Fruit fly (Drosophila melanogaster) whole organism, embryonic: ENCODE results near the gene CG32106.

Experiments
- Bgb ChIP-seq: fragments of 200-800 bp; sonication (Bioruptor generic); IDR thresholded peaks from 2 replicates; pipeline ENCODE4 v1.3.6; 2022; ENCODE audit warnings: missing biosample characterization, missing genetic modification characterization; ENCODE audit not compliant: partially characterized antibody
- CG10147 ChIP-seq: fragments of 200-800 bp; sonication (Bioruptor generic); optimal IDR thresholded peaks from 2 replicates; lab custom pipeline; 2019; ENCODE audit warnings: missing biosample characterization, mild to moderate bottlenecking, missing genetic modification characterization, moderate library complexity
- CG10959 ChIP-seq: fragments of 200-800 bp; sonication (Bioruptor generic); IDR thresholded peaks from 2 replicates; pipeline ENCODE4 v1.3.6; 2022; ENCODE audit warnings: missing biosample characterization, missing genetic modification characterization
- CG11456 ChIP-seq: fragments of 200-800 bp; sonication (Bioruptor generic); IDR thresholded peaks from 3 replicates; pipeline ENCODE4 v1.3.6; 2022; ENCODE audit warnings: missing biosample characterization, missing genetic modification characterization
- CG14050 ChIP-seq: fragments of 200-800 bp; sonication (Bioruptor generic); IDR thresholded peaks from 3 replicates; pipeline ENCODE4 v1.3.6; 2022; ENCODE audit warnings: missing biosample characterization, missing genetic modification characterization
- CG14860 ChIP-seq: fragments of 200-800 bp; sonication (Bioruptor generic); IDR thresholded peaks from 3 replicates; pipeline ENCODE4 v1.3.6; 2022; ENCODE audit warnings: missing biosample characterization, missing genetic modification characterization; ENCODE audit not compliant: partially characterized antibody
- CG15514 ChIP-seq: fragments of 200-800 bp; sonication (Bioruptor generic); optimal IDR thresholded peaks from 3 replicates; lab custom pipeline; 2017; ENCODE audit warnings: missing biosample characterization, missing genetic modification characterization, mild to moderate bottlenecking, moderate library complexity, missing genetic modification reagents
- CG15601 ChIP-seq: fragments of 200-800 bp; sonication (Bioruptor generic); optimal IDR thresholded peaks from 3 replicates; lab custom pipeline; 2019; ENCODE audit warnings: missing biosample characterization, mild to moderate bottlenecking, missing genetic modification characterization, moderate library complexity
- CG16815 ChIP-seq: fragments of 200-800 bp; sonication (Bioruptor generic); optimal IDR thresholded peaks from 3 replicates; lab custom pipeline; 2017; ENCODE audit warnings: missing biosample characterization, mild to moderate bottlenecking, missing genetic modification characterization
- CG18619 ChIP-seq: fragments of 200-800 bp; sonication (Bioruptor generic); optimal IDR thresholded peaks from 3 replicates; lab custom pipeline; 2017; ENCODE audit warnings: missing biosample characterization, mild to moderate bottlenecking, missing genetic modification characterization
- CG2712 ChIP-seq: fragments of 200-800 bp; optimal IDR thresholded peaks from 3 replicates; lab custom pipeline; 2019; ENCODE audit warnings: missing biosample characterization, mild to moderate bottlenecking, missing genetic modification characterization, moderate library complexity
- CG32772 ChIP-seq: fragments of 200-800 bp; sonication (Bioruptor generic); IDR thresholded peaks from 2 replicates; pipeline ENCODE4 v1.3.6; 2022; ENCODE audit warnings: missing biosample characterization, missing genetic modification characterization
- CG6175 ChIP-seq: fragments of 200-800 bp; sonication (Bioruptor generic); IDR thresholded peaks from 3 replicates; pipeline ENCODE4 v1.3.6; 2022; ENCODE audit warnings: missing biosample characterization, missing genetic modification characterization
- CG6654 ChIP-seq: fragments of 200-800 bp; sonication (Bioruptor generic); optimal IDR thresholded peaks from 2 replicates; lab custom pipeline; 2017; ENCODE audit warnings: missing biosample characterization, mild to moderate bottlenecking, missing genetic modification characterization
- CG7786 ChIP-seq: fragments of 200-800 bp; sonication (Bioruptor generic); optimal IDR thresholded peaks from 2 replicates; lab custom pipeline; 2016; ENCODE audit warnings: missing biosample characterization, missing genetic modification characterization
- CG9727 ChIP-seq: fragments of 200-800 bp; sonication (Bioruptor generic); optimal IDR thresholded peaks from 3 replicates; lab custom pipeline; 2017; ENCODE audit warnings: missing biosample characterization, mild to moderate bottlenecking, missing genetic modification characterization
- H2.0 ChIP-seq: fragments of 200-800 bp; sonication (Bioruptor generic); IDR thresholded peaks from 2 replicates; pipeline ENCODE4 v1.3.6; 2022; ENCODE audit warnings: missing biosample characterization, missing genetic modification characterization
- Hr3 ChIP-seq: fragments of 200-800 bp; sonication (Bioruptor generic); optimal IDR thresholded peaks from 3 replicates; lab custom pipeline; 2016; ENCODE audit warnings: missing biosample characterization, missing genetic modification characterization
- Hsf ChIP-seq: fragments of 200-800 bp; sonication (Bioruptor generic); optimal IDR thresholded peaks from 3 replicates; lab custom pipeline; 2016; ENCODE audit warnings: missing biosample characterization, missing genetic modification characterization
- Nf-YB ChIP-seq: fragments of 200-800 bp; sonication (Bioruptor generic); optimal IDR thresholded peaks from 3 replicates; lab custom pipeline; 2019; ENCODE audit warnings: missing biosample characterization, mild to moderate bottlenecking, missing genetic modification characterization, moderate library complexity
- PHDP ChIP-seq: fragments of 200-800 bp; sonication (Bioruptor generic); optimal IDR thresholded peaks from 3 replicates; lab custom pipeline; 2018; ENCODE audit warnings: missing biosample characterization, mild to moderate bottlenecking, missing genetic modification characterization, moderate library complexity
- Pdp1 ChIP-seq, 2 experiments: fragments of 200-800 bp; sonication (Bioruptor generic); optimal IDR thresholded peaks; 3 replicates each; lab custom pipeline; 2016; ENCODE audit warnings: missing biosample characterization in 2 of 2, missing genetic modification characterization in 2 of 2, mild to moderate bottlenecking in 1 of 2, moderate library complexity in 1 of 2
- Rfx ChIP-seq: fragments of 200-800 bp; sonication (Bioruptor generic); IDR thresholded peaks from 2 replicates; pipeline ENCODE4 v1.3.6; 2022; ENCODE audit warnings: missing biosample characterization, missing genetic modification characterization
- Scr ChIP-seq: fragments of 200-800 bp; sonication (Bioruptor generic); IDR thresholded peaks from 2 replicates; pipeline ENCODE4 v1.3.6; 2022; ENCODE audit warnings: missing biosample characterization, missing genetic modification characterization; ENCODE audit not compliant: partially characterized antibody
- Sin3A ChIP-seq: fragments of >200 bp; optimal IDR thresholded peaks from 2 replicates; lab custom pipeline; 2018
- Xbp1 ChIP-seq: fragments of 200-800 bp; sonication (Bioruptor generic); optimal IDR thresholded peaks from 3 replicates; lab custom pipeline; 2016; ENCODE audit warnings: missing biosample characterization, mild to moderate bottlenecking, missing genetic modification characterization
- ab ChIP-seq: fragments of 200-800 bp; sonication (Bioruptor generic); optimal IDR thresholded peaks from 2 replicates; lab custom pipeline; 2016; ENCODE audit warnings: missing biosample characterization, missing genetic modification characterization
- ap ChIP-seq: fragments of 200-800 bp; sonication (Bioruptor generic); IDR thresholded peaks from 2 replicates; pipeline ENCODE4 v1.3.6; 2022; ENCODE audit warnings: missing biosample characterization, missing genetic modification characterization
- ash1 ChIP-seq: fragments of 200-800 bp; sonication (Bioruptor generic); optimal IDR thresholded peaks from 2 replicates; lab custom pipeline; 2018; ENCODE audit warnings: missing biosample characterization, mild to moderate bottlenecking, missing genetic modification characterization
- chn ChIP-seq: fragments of 200-800 bp; sonication (Bioruptor generic); optimal IDR thresholded peaks from 2 replicates; lab custom pipeline; 2016; ENCODE audit warnings: missing biosample characterization, missing genetic modification characterization
- corto ChIP-seq: fragments of 200-800 bp; sonication (Bioruptor generic); optimal IDR thresholded peaks from 2 replicates; lab custom pipeline; 2016; ENCODE audit warnings: missing biosample characterization, mild to moderate bottlenecking, missing genetic modification characterization, moderate library complexity
- crol ChIP-seq: fragments of 200-800 bp; sonication (Bioruptor generic); IDR thresholded peaks from 2 replicates; pipeline ENCODE4 v1.3.6; 2022; ENCODE audit warnings: missing biosample characterization, missing genetic modification characterization
- dm ChIP-seq: fragments of 200-800 bp; sonication (Bioruptor generic); optimal IDR thresholded peaks from 3 replicates; lab custom pipeline; 2016; ENCODE audit warnings: missing biosample characterization, missing genetic modification characterization
- dmrt11E ChIP-seq: fragments of 200-800 bp; sonication (Bioruptor generic); optimal IDR thresholded peaks from 3 replicates; lab custom pipeline; 2018; ENCODE audit warnings: missing biosample characterization, mild to moderate bottlenecking, missing genetic modification characterization, moderate library complexity
- emc ChIP-seq: fragments of 200-800 bp; sonication (Bioruptor generic); optimal IDR thresholded peaks from 2 replicates; lab custom pipeline; 2016; ENCODE audit warnings: missing biosample characterization, missing genetic modification characterization
- gce ChIP-seq: fragments of 200-800 bp; sonication (Bioruptor generic); IDR thresholded peaks from 3 replicates; pipeline ENCODE4 v1.3.6; 2022; ENCODE audit warnings: missing biosample characterization, missing genetic modification characterization
- ham ChIP-seq: fragments of 200-800 bp; sonication (Bioruptor generic); IDR thresholded peaks from 2 replicates; pipeline ENCODE4 v1.3.6; 2022; ENCODE audit warnings: missing biosample characterization, missing genetic modification characterization
- hth ChIP-seq: fragments of >200 bp; optimal IDR thresholded peaks from 2 replicates; lab custom pipeline; 2017; ENCODE audit warnings: inconsistent platforms
- jumu ChIP-seq: fragments of 200-800 bp; sonication (Bioruptor generic); optimal IDR thresholded peaks from 3 replicates; lab custom pipeline; 2016; ENCODE audit warnings: missing biosample characterization, missing genetic modification characterization
- lov ChIP-seq, 2 experiments: fragments of 200-800 bp in 1 of 2; fragments of >200 bp in 1 of 2; sonication (Bioruptor generic) in 1 of 2; IDR thresholded peaks in 1 of 2; optimal IDR thresholded peaks in 1 of 2; 2 replicates in 1 of 2; 3 replicates in 1 of 2; pipeline versions ENCODE4 v1.3.6 to Lab custom; 2017 to 2022; ENCODE audit warnings: missing biosample characterization in 1 of 2, missing genetic modification characterization in 1 of 2
- nerfin-2 ChIP-seq: fragments of 200-800 bp; sonication (Bioruptor generic); IDR thresholded peaks from 2 replicates; pipeline ENCODE4 v1.3.6; 2022; ENCODE audit warnings: missing biosample characterization, missing genetic modification characterization; ENCODE audit not compliant: partially characterized antibody
- org-1 ChIP-seq: fragments of 200-800 bp; sonication (Bioruptor generic); optimal IDR thresholded peaks from 2 replicates; lab custom pipeline; 2017; ENCODE audit warnings: missing biosample characterization, missing genetic modification characterization
- pum ChIP-seq: fragments of 200-800 bp; sonication (Bioruptor generic); optimal IDR thresholded peaks from 2 replicates; lab custom pipeline; 2016; ENCODE audit warnings: missing biosample characterization, missing genetic modification characterization
- repo ChIP-seq: fragments of 200-800 bp; sonication (Bioruptor generic); optimal IDR thresholded peaks from 2 replicates; lab custom pipeline; 2016; ENCODE audit warnings: missing biosample characterization, missing genetic modification characterization
- sens ChIP-seq: fragments of 200-800 bp; sonication (Bioruptor generic); peaks from one replicate; lab custom pipeline; 2016; ENCODE audit warnings: missing biosample characterization, missing genetic modification characterization
- sna ChIP-seq: fragments of 200-800 bp; sonication (Bioruptor generic); IDR thresholded peaks from 2 replicates; pipeline ENCODE4 v1.3.6; 2022; ENCODE audit warnings: missing biosample characterization, missing genetic modification characterization; ENCODE audit not compliant: partially characterized antibody
- tx ChIP-seq: fragments of 200-800 bp; sonication (Bioruptor generic); optimal IDR thresholded peaks from 2 replicates; lab custom pipeline; 2016; ENCODE audit warnings: missing biosample characterization, missing genetic modification characterization
- unpg ChIP-seq: fragments of 200-800 bp; sonication (Bioruptor generic); optimal IDR thresholded peaks from 3 replicates; lab custom pipeline; 2018; ENCODE audit warnings: missing biosample characterization, mild to moderate bottlenecking, missing genetic modification characterization, moderate library complexity
- vfl ChIP-seq: fragments of 200-800 bp; sonication (Bioruptor generic); optimal IDR thresholded peaks from 2 replicates; lab custom pipeline; 2016; ENCODE audit warnings: missing biosample characterization, missing genetic modification characterization
- wek ChIP-seq: fragments of 200-800 bp; sonication (Bioruptor generic); optimal IDR thresholded peaks from 3 replicates; lab custom pipeline; 2018; ENCODE audit warnings: missing biosample characterization, mild to moderate bottlenecking, missing genetic modification characterization, moderate library complexity
- zfh2 ChIP-seq: fragments of 200-800 bp; sonication (Bioruptor generic); optimal IDR thresholded peaks from 2 replicates; lab custom pipeline; 2016; ENCODE audit warnings: missing biosample characterization, missing genetic modification characterization

The CG32106 gene

DNA sequence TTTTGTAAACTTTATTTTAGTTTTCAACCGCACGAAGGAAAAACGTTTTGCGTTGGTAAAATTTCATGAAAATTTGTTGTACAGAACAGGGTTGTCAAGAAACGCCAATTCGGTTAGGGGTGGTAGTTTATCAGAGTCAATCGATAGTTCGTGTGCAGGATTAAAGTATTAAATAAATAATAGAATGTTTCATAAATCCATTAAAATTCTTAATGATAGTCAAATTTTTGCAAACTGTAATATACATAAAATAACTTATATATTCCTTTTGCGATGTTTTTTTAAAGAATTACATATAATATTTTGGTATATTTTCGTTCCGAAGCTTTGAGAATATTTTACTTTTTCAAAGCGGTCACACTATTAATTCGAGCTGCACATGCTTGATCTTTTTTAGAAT is 35.4 kb upstream of the CG32106 start, which contains the start of the genes Sf3a2 and CG42588 (continued):
- peak; percentile 44 for TF ChIP-seq CG16815
- TF ChIP-seq jumu (GFP tag; lab: Kevin White, UChicago), result no peak
- TF ChIP-seq sens, result peak; percentile 93
- TF ChIP-seq vfl (GFP tag; lab: Kevin White, UChicago), result no peak
- TF ChIP-seq Nf-YB (GFP tag; lab: Kevin White, UChicago), result peak; percentile 2
- TF ChIP-seq Sin3A (lab: Kevin White, UChicago), result peak; percentile 21
- no peak for TF ChIP-seq ham
- TF ChIP-seq pum (GFP tag; lab: Kevin White, UChicago), result peak; percentile 2
- peak; percentile 30; the same call in 1 of the 2 replicates for TF ChIP-seq ap (GFP tag; lab: Robert Waterston, UW)
- TF ChIP-seq CG18619 (GFP tag; lab: Kevin White, UChicago), result peak; percentile 19
- no peak; the same call in 2 of the 3 replicates for TF ChIP-seq CG14050 (GFP tag; lab: Robert Waterston, UW)
- peak; percentile 77 for TF ChIP-seq Bgb (GFP tag; lab: Robert Waterston, UW)
- TF ChIP-seq tx (GFP tag; lab: Kevin White, UChicago), result peak; percentile 10
- peak; percentile 13 for TF ChIP-seq dm (GFP tag; lab: Kevin White, UChicago)
- peak; percentile 41 for TF ChIP-seq unpg (GFP tag; lab: Kevin White, UChicago)
- TF ChIP-seq CG9727 (GFP tag; lab: Kevin White, UChicago), result peak; percentile 58
- 0 out of 2 replicates have a peak, but pooled peaks have one; percentile 26 for TF ChIP-seq CG10959 (GFP tag; lab: Robert Waterston, UW)
- TF ChIP-seq repo, result no peak
- TF ChIP-seq nerfin-2 (GFP tag; lab: Robert Waterston, UW), result no peak
- no peak for TF ChIP-seq lov (optimal IDR thresholded peaks at IDR 0.05; lab: Kevin White, UChicago)
- TF ChIP-seq lov (GFP tag; IDR thresholded peaks at IDR 0.05; lab: Robert Waterston, UW), result 0 out of 3 replicates have a peak, but pooled peaks have one; percentile 9
- TF ChIP-seq dmrt11E (tag; lab: Kevin White, UChicago), result peak; percentile 71
- TF ChIP-seq CG7786 (GFP tag; lab: Kevin White, UChicago), result peak; percentile 2
- TF ChIP-seq PHDP (tag; lab: Kevin White, UChicago), result peak; percentile 71
- no peak for TF ChIP-seq CG6654 (GFP tag; lab: Kevin White, UChicago)
- no peak for TF ChIP-seq emc (GFP tag; lab: Kevin White, UChicago)
- peak; percentile 61 for TF ChIP-seq CG15514 (GFP tag; lab: Kevin White, UChicago)
- TF ChIP-seq CG2712, result peak; percentile 84
- TF ChIP-seq chn (GFP tag; lab: Kevin White, UChicago), result peak; percentile 42
- TF ChIP-seq gce (GFP tag; lab: Robert Waterston, UW), result no peak
- no peak for TF ChIP-seq corto
- no peak for TF ChIP-seq ab (GFP tag; lab: Kevin White, UChicago)
- peak; percentile 62; the same call in 1 of the 3 replicates for TF ChIP-seq CG14860 (GFP tag; lab: Robert Waterston, UW)
- no peak for TF ChIP-seq CG10147
- TF ChIP-seq Hr3, result peak; percentile 67
- TF ChIP-seq CG6175 (GFP tag; lab: Robert Waterston, UW), result no peak
- peak; percentile 73 for TF ChIP-seq Hsf (GFP tag; lab: Kevin White, UChicago)
- TF ChIP-seq org-1 (GFP tag; lab: Kevin White, UChicago), result no peak
- peak; percentile 75 for TF ChIP-seq CG32772 (GFP tag; lab: Robert Waterston, UW)
- TF ChIP-seq wek, result no peak
- TF ChIP-seq crol (GFP tag; lab: Robert Waterston, UW), result no peak
- TF ChIP-seq ash1 (GFP tag; lab: Kevin White, UChicago), result no peak
- TF ChIP-seq H2.0, result peak; percentile 64
- TF ChIP-seq sna, result peak; percentile 83
- peak; percentile 2 to 37 for TF ChIP-seq Pdp1 (GFP tag; optimal IDR thresholded peaks at IDR 0.05; lab: Kevin White, UChicago)
- peak; percentile 77 for TF ChIP-seq CG15601 (tag; lab: Kevin White, UChicago)
- peak; percentile 77; the same call in 1 of the 2 replicates for TF ChIP-seq Rfx (GFP tag; lab: Robert Waterston, UW)
- TF ChIP-seq hth (lab: Kevin White, UChicago), result no peak
- peak; percentile 89 for TF ChIP-seq Scr (GFP tag; lab: Robert Waterston, UW)
- TF ChIP-seq Xbp1 (GFP tag; lab: Kevin White, UChicago), result peak; percentile 81
- peak; percentile 26 for TF ChIP-seq zfh2
- peak; percentile 89 for TF ChIP-seq CG11456
